Worm (Caenorhabditis elegans) whole organism, young adult: ENCODE data around the gene F38A5.6.

Experiments
- B0261.1 ChIP-seq: sonication (generic microtip); optimal IDR thresholded peaks from 2 replicates; lab custom pipeline; 2016; ENCODE audit warnings: mild to moderate bottlenecking, missing genetic modification characterization, moderate library complexity, missing compliant biosample characterization
- B0336.3 ChIP-seq: fragments of 200-800 bp; sonication (Bioruptor generic); IDR thresholded peaks from 2 replicates; pipeline ENCODE4 v1.3.6; 2022; ENCODE audit warnings: missing genetic modification characterization, missing compliant biosample characterization
- C17E4.6 ChIP-seq: fragments of 200-800 bp; sonication (Bioruptor generic); IDR thresholded peaks from 2 replicates; pipeline ENCODE4 v1.3.6; 2022; ENCODE audit warnings: missing genetic modification reagents, missing genetic modification characterization, missing compliant biosample characterization
- D2030.7 ChIP-seq: fragments of 200-800 bp; sonication (Bioruptor generic); IDR thresholded peaks from 2 replicates; pipeline ENCODE4 v1.3.6; 2022; ENCODE audit warnings: missing genetic modification reagents, missing genetic modification characterization, missing compliant biosample characterization
- F23B12.7 ChIP-seq: sonication (generic microtip); optimal IDR thresholded peaks from 2 replicates; lab custom pipeline; 2017; ENCODE audit warnings: missing genetic modification characterization, mild to moderate bottlenecking, missing compliant biosample characterization, antibody characterized with exemption, moderate library complexity; ENCODE audit not compliant: insufficient read depth
- F55B11.4 ChIP-seq: sonication (generic microtip); optimal IDR thresholded peaks from 2 replicates; lab custom pipeline; 2016; ENCODE audit warnings: missing compliant biosample characterization, missing genetic modification characterization, borderline replicate concordance; ENCODE audit not compliant: insufficient read depth
- Y56A3A.18 ChIP-seq: fragments of 200-800 bp; sonication (Bioruptor generic); IDR thresholded peaks from 2 replicates; pipeline ENCODE4 v1.3.6; 2022; ENCODE audit warnings: missing genetic modification reagents, missing genetic modification characterization, missing compliant biosample characterization
- Y79H2A.3 ChIP-seq: fragments of 200-800 bp; sonication (Bioruptor generic); conservative IDR thresholded peaks from 2 replicates; pipeline ENCODE4 v1.3.6; 2022; ENCODE audit warnings: missing genetic modification reagents, missing genetic modification characterization, missing compliant biosample characterization
- aptf-2 ChIP-seq: fragments of 200-800 bp; sonication (Bioruptor generic); conservative IDR thresholded peaks from 2 replicates; pipeline ENCODE4 v1.3.6; 2022; ENCODE audit warnings: missing genetic modification reagents, missing genetic modification characterization, missing compliant biosample characterization
- aptf-3 ChIP-seq: fragments of 200-800 bp; sonication (Bioruptor generic); IDR thresholded peaks from 2 replicates; pipeline ENCODE4 v1.3.6; 2022; ENCODE audit warnings: missing genetic modification characterization, missing compliant biosample characterization
- attf-3 ChIP-seq: fragments of 200-800 bp; sonication (Bioruptor generic); conservative IDR thresholded peaks from 2 replicates; pipeline ENCODE4 v1.3.6; 2022; ENCODE audit warnings: missing genetic modification reagents, missing genetic modification characterization, missing compliant biosample characterization
- attf-5 ChIP-seq: fragments of 200-800 bp; sonication (Bioruptor generic); optimal IDR thresholded peaks from 2 replicates; lab custom pipeline; 2018; ENCODE audit warnings: mild to moderate bottlenecking, missing genetic modification characterization, missing compliant biosample characterization
- cebp-1 ChIP-seq, 2 experiments: fragments of 200-800 bp in 1 of 2; sonication (Bioruptor generic) in 1 of 2; sonication (generic microtip) in 1 of 2; IDR thresholded peaks in 1 of 2; optimal IDR thresholded peaks in 1 of 2; 2 replicates each; pipeline versions ENCODE4 v1.3.6 to Lab custom; 2017 to 2022; ENCODE audit warnings: missing compliant biosample characterization in 2 of 2, missing genetic modification characterization in 2 of 2, mild to moderate bottlenecking in 1 of 2, missing genetic modification reagents in 1 of 2, moderate library complexity in 1 of 2
- ceh-27 ChIP-seq: fragments of 200-800 bp; sonication (Bioruptor generic); optimal IDR thresholded peaks from 2 replicates; lab custom pipeline; 2018; ENCODE audit warnings: mild to moderate bottlenecking, missing genetic modification characterization, moderate library complexity, missing compliant biosample characterization
- ceh-79 ChIP-seq: sonication (generic microtip); optimal IDR thresholded peaks from 2 replicates; lab custom pipeline; 2017; ENCODE audit warnings: mild to moderate bottlenecking, missing genetic modification characterization, missing compliant biosample characterization
- chd-7 ChIP-seq: sonication (generic microtip); optimal IDR thresholded peaks from 2 replicates; lab custom pipeline; 2016; ENCODE audit warnings: mild to moderate bottlenecking, missing genetic modification characterization, moderate library complexity, missing compliant biosample characterization
- die-1 ChIP-seq: sonication (generic microtip); optimal IDR thresholded peaks from 2 replicates; lab custom pipeline; 2016; ENCODE audit warnings: missing genotype, mild to moderate bottlenecking, missing genetic modification characterization, missing compliant biosample characterization
- dpff-1 ChIP-seq: sonication (generic microtip); optimal IDR thresholded peaks from 2 replicates; lab custom pipeline; 2017; ENCODE audit warnings: mild to moderate bottlenecking, missing genetic modification characterization, missing compliant biosample characterization
- efl-1 ChIP-seq: fragments of 150-350 bp; optimal IDR thresholded peaks from 2 replicates; lab custom pipeline; 2014; ENCODE audit warnings: missing biosample characterization, missing genetic modification reagents, missing genetic modification characterization
- ets-4 ChIP-seq: fragments of 200-800 bp; sonication (Bioruptor generic); optimal IDR thresholded peaks from 2 replicates; lab custom pipeline; 2018; ENCODE audit warnings: mild to moderate bottlenecking, missing genetic modification characterization, missing compliant biosample characterization
- hlh-12 ChIP-seq: sonication (generic microtip); optimal IDR thresholded peaks from 2 replicates; lab custom pipeline; 2016; ENCODE audit warnings: missing genetic modification characterization, missing compliant biosample characterization
- hmg-1.2 ChIP-seq: fragments of 200-800 bp; sonication (Bioruptor generic); IDR thresholded peaks from 2 replicates; pipeline ENCODE4 v1.3.6; 2022; ENCODE audit warnings: missing genetic modification reagents, missing genetic modification characterization, missing compliant biosample characterization
- hmg-20 ChIP-seq: fragments of 200-800 bp; sonication (Bioruptor generic); IDR thresholded peaks from 2 replicates; pipeline ENCODE4 v1.3.6; 2022; ENCODE audit warnings: missing genetic modification reagents, missing genetic modification characterization, missing compliant biosample characterization
- hsf-1 ChIP-seq: fragments of 200-800 bp; sonication (Bioruptor generic); IDR thresholded peaks from 2 replicates; pipeline ENCODE4 v1.3.6; 2022; ENCODE audit warnings: missing genetic modification reagents, missing genetic modification characterization, missing compliant biosample characterization
- lag-1 ChIP-seq: fragments of 200-800 bp; sonication (Bioruptor generic); IDR thresholded peaks from 2 replicates; pipeline ENCODE4 v1.3.6; 2022; ENCODE audit warnings: missing genetic modification reagents, missing genetic modification characterization, missing compliant biosample characterization
- let-607 ChIP-seq, 2 experiments: fragments of 200-800 bp in 1 of 2; sonication (Bioruptor generic) in 1 of 2; sonication (generic microtip) in 1 of 2; optimal IDR thresholded peaks; 2 replicates each; lab custom pipeline; 2016 to 2018; ENCODE audit warnings: mild to moderate bottlenecking in 2 of 2, missing compliant biosample characterization in 2 of 2, missing genetic modification characterization in 2 of 2, moderate library complexity in 2 of 2, missing genotype in 1 of 2
- lin-40 ChIP-seq: sonication (generic microtip); optimal IDR thresholded peaks from 2 replicates; lab custom pipeline; 2016; ENCODE audit warnings: missing genetic modification characterization, mild to moderate bottlenecking, missing compliant biosample characterization, missing genotype, missing genetic modification reagents
- lin-54 ChIP-seq: fragments of 200-800 bp; sonication (Bioruptor generic); optimal IDR thresholded peaks from 2 replicates; lab custom pipeline; 2018; ENCODE audit warnings: mild to moderate bottlenecking, missing genetic modification characterization, missing compliant biosample characterization
- madf-3 ChIP-seq: fragments of 200-800 bp; sonication (Bioruptor generic); IDR thresholded peaks from 2 replicates; pipeline ENCODE4 v1.3.6; 2022; ENCODE audit warnings: missing genetic modification reagents, missing genetic modification characterization, missing compliant biosample characterization
- madf-6 ChIP-seq: fragments of 200-800 bp; sonication (Bioruptor generic); IDR thresholded peaks from 2 replicates; pipeline ENCODE4 v1.3.6; 2022; ENCODE audit warnings: missing genetic modification reagents, missing genetic modification characterization, missing compliant biosample characterization
- madf-8 ChIP-seq: fragments of 200-800 bp; sonication (Bioruptor generic); conservative IDR thresholded peaks from 2 replicates; pipeline ENCODE4 v1.3.6; 2022; ENCODE audit warnings: missing genetic modification reagents, missing genetic modification characterization, missing compliant biosample characterization
- mel-28 ChIP-seq: sonication (generic microtip); optimal IDR thresholded peaks from 2 replicates; lab custom pipeline; 2016; ENCODE audit warnings: borderline replicate concordance, mild to moderate bottlenecking, missing genetic modification characterization, missing compliant biosample characterization
- mxl-1 ChIP-seq: sonication (generic microtip); optimal IDR thresholded peaks from 2 replicates; lab custom pipeline; 2016; ENCODE audit warnings: missing genetic modification characterization, missing compliant biosample characterization
- nhr-120 ChIP-seq: fragments of 200-800 bp; sonication (Bioruptor generic); IDR thresholded peaks from 2 replicates; pipeline ENCODE4 v1.3.6; 2022; ENCODE audit warnings: missing genetic modification characterization, missing compliant biosample characterization
- nhr-80 ChIP-seq: sonication (generic microtip); optimal IDR thresholded peaks from 2 replicates; lab custom pipeline; 2016; ENCODE audit warnings: missing genetic modification characterization, missing compliant biosample characterization
- rpc-1 ChIP-seq, 2 experiments: fragments of 150-350 bp in 1 of 2; sonication (generic microtip) in 1 of 2; optimal IDR thresholded peaks; 2 replicates each; lab custom pipeline; 2014 to 2018; ENCODE audit warnings: missing biosample characterization in 1 of 2, missing genetic modification characterization in 1 of 2, missing genetic modification reagents in 1 of 2, missing genotype in 1 of 2
- sea-2 ChIP-seq: fragments of 200-800 bp; sonication (Bioruptor generic); IDR thresholded peaks from 2 replicates; pipeline ENCODE4 v1.3.6; 2022; ENCODE audit warnings: missing genetic modification characterization, missing compliant biosample characterization
- snpc-1.1 ChIP-seq: sonication (generic microtip); optimal IDR thresholded peaks from 2 replicates; lab custom pipeline; 2017; ENCODE audit warnings: missing genetic modification characterization, mild to moderate bottlenecking, missing compliant biosample characterization, antibody characterized with exemption, moderate library complexity, missing genotype, missing genetic modification reagents; ENCODE audit not compliant: insufficient read depth
- snpc-4 ChIP-seq, 5 experiments: fragments of 150-350 bp in 1 of 5; sonication (generic microtip) in 4 of 5; optimal IDR thresholded peaks; 2 replicates each; lab custom pipeline; 2014 to 2018; ENCODE audit warnings: missing genetic modification characterization in 5 of 5, missing biosample characterization in 3 of 5, antibody characterized with exemption in 2 of 5, mild to moderate bottlenecking in 2 of 5, missing compliant biosample characterization in 2 of 5, missing genotype in 2 of 5, moderate library complexity in 2 of 5, missing genetic modification reagents in 1 of 5
- sptf-2 ChIP-seq: fragments of 200-800 bp; sonication (Bioruptor generic); optimal IDR thresholded peaks from 2 replicates; lab custom pipeline; 2018; ENCODE audit warnings: mild to moderate bottlenecking, missing genetic modification characterization, missing compliant biosample characterization
- unc-130 ChIP-seq: sonication (generic microtip); optimal IDR thresholded peaks from 2 replicates; lab custom pipeline; 2016; ENCODE audit warnings: missing genetic modification reagents, missing genetic modification characterization, missing compliant biosample characterization
- ztf-18 ChIP-seq: sonication (generic microtip); optimal IDR thresholded peaks from 2 replicates; lab custom pipeline; 2016; ENCODE audit warnings: missing genotype, mild to moderate bottlenecking, missing genetic modification characterization, missing compliant biosample characterization

Gene F38A5.6

ce11 chrIV:6621252-6621651, 24.1 kb upstream of the F38A5.6 start, which contains the start of gene C01B10.3:
Gene C01B10.3, minus strand, starts transcription at chrIV:6621352.
- TF ChIP-seq aptf-3 (no peak), B0261.1 (tag; lab: Kevin White, UChicago) (no peak), cebp-1 (GFP tag; IDR thresholded peaks at IDR 0.05; lab: Robert Waterston, UW) (no peak), cebp-1 (tag; optimal IDR thresholded peaks at IDR 0.05; lab: Kevin White, UChicago) (no peak), attf-5 (GFP tag; lab: Kevin White, UChicago) (no peak), dpff-1 (tag; lab: Kevin White, UChicago) (no peak), sptf-2 (GFP tag; lab: Kevin White, UChicago) (no peak), hmg-20 (GFP tag; lab: Robert Waterston, UW) (no peak), Y79H2A.3 (no peak), F55B11.4 (tag; lab: Kevin White, UChicago) (no peak)

ce11 chrIV:6618607-6619006, 21.4 kb upstream of the F38A5.6 start:
- peak; percentile 81 for TF ChIP-seq attf-5 (GFP tag; lab: Kevin White, UChicago)
- TF ChIP-seq nhr-80 (tag; lab: Kevin White, UChicago) = peak; percentile 27
- TF ChIP-seq lin-40 (tag; lab: Kevin White, UChicago) = peak; percentile 3
- TF ChIP-seq attf-3 (GFP tag; lab: Robert Waterston, UW) = no peak
- TF ChIP-seq F55B11.4 (tag; lab: Kevin White, UChicago) = no peak
- TF ChIP-seq ztf-18 (tag; lab: Kevin White, UChicago) = peak; percentile 0
- TF ChIP-seq sptf-2 (GFP tag; lab: Kevin White, UChicago) = no peak
- TF ChIP-seq hmg-1.2 (GFP tag; lab: Robert Waterston, UW) = peak; percentile 52; the same call in 1 of the 2 replicates
- no peak for TF ChIP-seq ets-4 (GFP tag; lab: Kevin White, UChicago)
- no peak for TF ChIP-seq snpc-4 (GFP tag; optimal IDR thresholded peaks at IDR 0.05; lab: Kevin White, UChicago)
- TF ChIP-seq snpc-4 (tag; optimal IDR thresholded peaks at IDR 0.05; lab: Kevin White, UChicago) = no peak
- TF ChIP-seq ceh-79 (tag; lab: Kevin White, UChicago) = no peak
- peak; percentile 83 for TF ChIP-seq cebp-1 (GFP tag; IDR thresholded peaks at IDR 0.05; lab: Robert Waterston, UW)
- peak; percentile 95 for TF ChIP-seq cebp-1 (tag; optimal IDR thresholded peaks at IDR 0.05; lab: Kevin White, UChicago)

DNA sequence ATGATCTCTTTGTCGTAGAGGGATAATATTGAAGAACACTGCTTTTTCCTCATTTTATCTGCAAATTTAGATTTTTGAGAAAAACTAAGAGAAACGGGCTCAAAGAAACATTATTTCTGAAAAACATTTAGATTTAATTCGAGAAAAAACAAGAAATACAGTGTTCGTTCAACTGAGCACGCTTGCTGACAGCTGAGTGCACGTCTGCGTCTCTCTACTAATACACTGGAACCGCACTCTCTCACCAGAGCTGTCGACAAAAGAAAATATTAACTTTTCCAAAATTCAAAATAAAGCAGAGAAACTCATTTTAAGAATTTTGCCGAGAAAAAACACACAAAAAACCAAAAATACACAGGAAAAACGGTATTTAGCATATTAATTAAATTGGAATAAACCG, 16.1 kb upstream of the F38A5.6 start, which contains the start of gene drh-1:
drh-1 (minus strand) TSS at position 58 of the 400 bp plus-strand sequence.
- TF ChIP-seq lag-1 (GFP tag; lab: Robert Waterston, UW) = no peak
- no peak for TF ChIP-seq ets-4 (GFP tag; lab: Kevin White, UChicago)
- no peak for TF ChIP-seq Y56A3A.18 (GFP tag; lab: Robert Waterston, UW)
- TF ChIP-seq F23B12.7 (tag; lab: Kevin White, UChicago) = peak; percentile 16
- no peak for TF ChIP-seq C17E4.6 (GFP tag; lab: Robert Waterston, UW)
- TF ChIP-seq mel-28 = no peak
- peak; percentile 31; the same call in 1 of the 2 replicates for TF ChIP-seq madf-6 (GFP tag; lab: Robert Waterston, UW)
- TF ChIP-seq hmg-1.2 (GFP tag; lab: Robert Waterston, UW) = peak; percentile 100
- TF ChIP-seq mxl-1 (tag; lab: Kevin White, UChicago) = no peak
- no peak for TF ChIP-seq B0336.3 (GFP tag; lab: Robert Waterston, UW)
- TF ChIP-seq madf-8 (GFP tag; lab: Robert Waterston, UW) = no peak
- TF ChIP-seq aptf-2 (GFP tag; lab: Robert Waterston, UW) = no peak
- no peak for TF ChIP-seq efl-1
- no peak for TF ChIP-seq die-1 (tag; lab: Kevin White, UChicago)
- TF ChIP-seq let-607 (tag; optimal IDR thresholded peaks at IDR 0.05; lab: Kevin White, UChicago) = no peak
- TF ChIP-seq nhr-120 (GFP tag; lab: Robert Waterston, UW) = no peak
- TF ChIP-seq rpc-1 (optimal IDR thresholded peaks at IDR 0.05; lab: Kevin White, UChicago) = no peak
- no peak for TF ChIP-seq rpc-1 (tag; optimal IDR thresholded peaks at IDR 0.05; lab: Kevin White, UChicago)
- TF ChIP-seq snpc-1.1 (tag; lab: Kevin White, UChicago) = no peak
- no peak for TF ChIP-seq chd-7 (tag; lab: Kevin White, UChicago)
- TF ChIP-seq lin-54 (GFP tag; lab: Kevin White, UChicago) = no peak
- peak; percentile 36; the same call in 1 of the 2 replicates for TF ChIP-seq D2030.7 (GFP tag; lab: Robert Waterston, UW)
- no peak for TF ChIP-seq unc-130 (GFP tag; lab: Kevin White, UChicago)
- peak; percentile 45; the same call in 1 of the 2 replicates for TF ChIP-seq hsf-1 (GFP tag; lab: Robert Waterston, UW)
- TF ChIP-seq sea-2 = no peak
- no peak for TF ChIP-seq ceh-27 (GFP tag; lab: Kevin White, UChicago)
- TF ChIP-seq hlh-12 = no peak
- TF ChIP-seq madf-3 (GFP tag; lab: Robert Waterston, UW) = no peak
